Fruit fly (Drosophila melanogaster): Measurements from ENCODE around the gene MED7.

Gene MED7

dm6 chr3R:10751061-10751460 lies 9.8 kb downstream of the MED7 start, which contains the start of gene TkR86C:
TkR86C (minus strand) TSS chr3R:10751228.
- TF ChIP-seq Eip75B (GFP tag; optimal IDR thresholded peaks at IDR 0.05) (no peak), fd85E (GFP tag; optimal IDR thresholded peaks at IDR 0.05) (no peak), CG6276 (GFP tag; optimal IDR thresholded peaks at IDR 0.05) (no peak), CG6854 (GFP tag; optimal IDR thresholded peaks at IDR 0.05) (no peak), CG1621 (tag; optimal IDR thresholded peaks at IDR 0.05) (no peak), Smox (GFP tag; optimal IDR thresholded peaks at IDR 0.05) (no peak), Sox14 (GFP tag; optimal IDR thresholded peaks at IDR 0.05) (no peak), Lpt (GFP tag; optimal IDR thresholded peaks at IDR 0.05) (no peak), CG11902 (GFP tag; optimal IDR thresholded peaks at IDR 0.05) (no peak), Ets21C (GFP tag; optimal IDR thresholded peaks at IDR 0.05) (no peak), CG10669 (GFP tag; optimal IDR thresholded peaks at IDR 0.05) (no peak), CG3032 (tag; optimal IDR thresholded peaks at IDR 0.05) (no peak), CG16779 (tag; optimal IDR thresholded peaks at IDR 0.05) (no peak), CG32006 (GFP tag; optimal IDR thresholded peaks at IDR 0.05) (no peak), CG6163 (GFP tag; IDR thresholded peaks at IDR 0.05) (no peak), Hr38 (GFP tag; optimal IDR thresholded peaks at IDR 0.05) (no peak), net (GFP tag; optimal IDR thresholded peaks at IDR 0.05) (no peak), fd59A (GFP tag; optimal IDR thresholded peaks at IDR 0.05) (no peak), Eip93F (GFP tag; optimal IDR thresholded peaks at IDR 0.05) (no peak), Hr4 (GFP tag; optimal IDR thresholded peaks at IDR 0.05) (no peak)

dm6 chr3R:10747650-10748049 lies 13.2 kb downstream of the MED7 start:
- TF ChIP-seq svp (GFP tag), result peak; percentile 42
- TF ChIP-seq Hr39 (GFP tag; optimal IDR thresholded peaks at IDR 0.05), result peak; percentile 10
- TF ChIP-seq CG6163 (GFP tag; IDR thresholded peaks at IDR 0.05), result no peak
- peak; percentile 9 for TF ChIP-seq CG32006 (GFP tag; optimal IDR thresholded peaks at IDR 0.05)

dm6 chr3R:10735857-10736256 lies 25.0 kb downstream of the MED7 start, which contains the start of gene tomboy20:
tomboy20 (minus strand) TSS chr3R:10735957.
- TF ChIP-seq CG6276 (GFP tag; optimal IDR thresholded peaks at IDR 0.05) (no peak), achi (GFP tag; optimal IDR thresholded peaks at IDR 0.05) (no peak), eg (GFP tag; IDR thresholded peaks at IDR 0.05) (no peak), Sox102F (GFP tag; optimal IDR thresholded peaks at IDR 0.05) (no peak), Eip75B (GFP tag; optimal IDR thresholded peaks at IDR 0.05) (no peak), Sox14 (GFP tag; optimal IDR thresholded peaks at IDR 0.05) (no peak), Smox (GFP tag; optimal IDR thresholded peaks at IDR 0.05) (no peak), CG7368 (GFP tag; optimal IDR thresholded peaks at IDR 0.05) (no peak), Hr39 (GFP tag; optimal IDR thresholded peaks at IDR 0.05) (no peak), CG6163 (GFP tag; IDR thresholded peaks at IDR 0.05) (no peak), CG10631 (GFP tag; optimal IDR thresholded peaks at IDR 0.05) (no peak), svp (GFP tag) (no peak), CG3919 (GFP tag; optimal IDR thresholded peaks at IDR 0.05) (no peak), fkh (GFP tag; optimal IDR thresholded peaks at IDR 0.05) (no peak), pdm3 (GFP tag; optimal IDR thresholded peaks at IDR 0.05) (no peak), CG6808 (GFP tag; optimal IDR thresholded peaks at IDR 0.05) (no peak), CG8119 (GFP tag; IDR thresholded peaks at IDR 0.05) (no peak), CG4318 (GFP tag; optimal IDR thresholded peaks at IDR 0.05) (no peak), dac (GFP tag; optimal IDR thresholded peaks at IDR 0.05) (no peak)

- TF ChIP-seq CG11902 (GFP tag; optimal IDR thresholded peaks at IDR 0.05), result no peak
- TF ChIP-seq Hr4 (GFP tag; optimal IDR thresholded peaks at IDR 0.05), result no peak
- TF ChIP-seq Smox (GFP tag; optimal IDR thresholded peaks at IDR 0.05), result no peak
- TF ChIP-seq CG4318 (GFP tag; optimal IDR thresholded peaks at IDR 0.05), result no peak
- no peak for TF ChIP-seq CG6808 (GFP tag; optimal IDR thresholded peaks at IDR 0.05)
- no peak for TF ChIP-seq dac (GFP tag; optimal IDR thresholded peaks at IDR 0.05)
These were observed 34.1 kb downstream of the MED7 start for dm6 chr3R:10726714-10727113.

- no peak for TF ChIP-seq net (GFP tag; optimal IDR thresholded peaks at IDR 0.05)
- TF ChIP-seq CG16779 (tag; optimal IDR thresholded peaks at IDR 0.05), result no peak
- no peak for TF ChIP-seq Hr38 (GFP tag; optimal IDR thresholded peaks at IDR 0.05)
- TF ChIP-seq Smox (GFP tag; optimal IDR thresholded peaks at IDR 0.05), result no peak
These were observed 46.3 kb downstream of the MED7 start, which contains the start of gene CG4073 for dm6 chr3R:10714498-10714897. CG4073 (plus strand) TSS chr3R:10714798.

Measured in whole organism, prepupa.